Worm (Caenorhabditis elegans): ENCODE data around the gene swp-1.

- TF ChIP-seq dao-5 (tag; optimal IDR thresholded peaks at IDR 0.05) = no peak
- TF ChIP-seq him-1 (tag; optimal IDR thresholded peaks at IDR 0.05) = no peak
These were observed 11.9 kb upstream of the swp-1 start for ce11 chrIII:5717173-5717748.

Measured in whole organism, L4/young adult.